Worm (Caenorhabditis elegans): ENCODE results near the gene lido-12.

DNA sequence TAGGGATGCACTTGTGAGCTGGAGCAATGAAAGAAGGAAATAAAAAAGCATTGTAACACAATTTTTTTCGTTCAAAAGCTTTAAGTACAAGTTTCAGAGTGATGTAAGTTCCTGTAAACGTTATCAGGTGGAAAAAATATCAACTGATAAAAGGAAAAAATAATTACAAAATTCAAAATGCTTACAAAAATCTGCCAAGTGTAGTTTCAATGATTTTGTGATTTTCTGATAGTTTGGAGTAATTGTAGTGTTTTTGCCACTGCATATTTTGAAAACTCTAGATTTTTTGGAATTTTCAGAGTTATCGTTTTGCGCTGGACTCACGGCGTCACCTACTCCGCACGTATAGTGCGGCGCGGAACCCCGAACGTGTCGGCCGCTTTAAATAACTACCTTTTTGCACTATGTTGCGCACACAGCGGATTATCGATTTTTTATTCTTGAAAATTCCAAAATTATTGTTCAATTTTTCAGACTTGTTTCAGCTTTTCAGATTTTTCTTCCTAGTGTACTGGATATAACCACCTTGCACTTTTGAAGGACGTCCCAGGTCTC, 17.9 kb downstream of the lido-12 start, which contains the start of gene clec-2:
- TF ChIP-seq W03F9.2 (tag; optimal IDR thresholded peaks at IDR 0.05), result no peak
- TF ChIP-seq him-1 (tag; optimal IDR thresholded peaks at IDR 0.05), result no peak
- TF ChIP-seq dao-5 (tag; optimal IDR thresholded peaks at IDR 0.05), result no peak
